Worm (Caenorhabditis elegans): ENCODE data around the gene C50B6.9.

Gene C50B6.9

DNA sequence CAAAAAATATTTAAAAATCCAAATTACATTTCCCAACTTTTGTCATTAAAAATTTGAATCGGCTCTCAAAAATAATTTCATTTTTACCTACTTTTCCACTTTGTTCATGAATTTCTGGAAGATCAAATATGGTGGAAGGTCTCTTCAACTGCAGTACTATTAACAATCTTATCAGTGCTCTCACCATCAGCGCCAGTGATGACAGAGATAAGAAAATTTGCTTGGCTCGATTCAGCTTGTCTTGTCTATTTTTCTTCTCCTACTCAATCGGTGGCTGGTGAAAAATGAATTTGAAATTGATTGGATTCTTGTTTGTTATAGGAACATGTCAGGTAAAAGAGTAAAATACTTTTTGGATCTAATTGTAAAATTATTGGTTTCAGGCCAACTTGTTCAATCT, 44.8 kb downstream of the C50B6.9 start, which contains the start of gene cpz-2:
TSS of gene cpz-2 (plus strand) at position 210 of the 400 bp plus-strand sequence.
- TF ChIP-seq elt-2 (tag; optimal IDR thresholded peaks at IDR 0.05) (peak; percentile 72), pha-4 (tag; optimal IDR thresholded peaks at IDR 0.05) (no peak)

DNA sequence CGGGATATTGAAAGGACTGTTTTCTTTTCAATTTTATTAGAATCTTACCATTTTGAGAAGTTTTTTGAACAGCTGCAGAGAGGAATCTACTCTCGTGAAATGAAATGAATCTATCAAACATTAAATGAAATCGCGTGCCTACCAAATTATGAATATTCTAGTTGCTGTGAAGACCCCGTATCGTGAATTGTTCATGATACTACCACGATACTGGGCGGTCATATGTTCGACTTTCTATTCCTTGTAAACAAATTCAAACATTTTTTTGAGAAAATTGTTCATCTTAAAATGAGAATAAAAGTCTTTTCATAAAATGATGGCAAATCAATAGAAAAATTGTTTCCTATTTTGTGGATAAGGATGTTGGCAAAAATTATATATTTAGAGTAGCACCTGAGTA, 49.6 kb downstream of the C50B6.9 start, which contains the start of gene gcy-34:
TSS of gene gcy-34 (minus strand) at position 101 of the 400 bp plus-strand sequence.
- TF ChIP-seq Y22D7AL.16 (tag; optimal IDR thresholded peaks at IDR 0.05) (no peak), unc-42 (tag; optimal IDR thresholded peaks at IDR 0.05) (no peak), lin-11 (tag; optimal IDR thresholded peaks at IDR 0.05) (no peak)

DNA sequence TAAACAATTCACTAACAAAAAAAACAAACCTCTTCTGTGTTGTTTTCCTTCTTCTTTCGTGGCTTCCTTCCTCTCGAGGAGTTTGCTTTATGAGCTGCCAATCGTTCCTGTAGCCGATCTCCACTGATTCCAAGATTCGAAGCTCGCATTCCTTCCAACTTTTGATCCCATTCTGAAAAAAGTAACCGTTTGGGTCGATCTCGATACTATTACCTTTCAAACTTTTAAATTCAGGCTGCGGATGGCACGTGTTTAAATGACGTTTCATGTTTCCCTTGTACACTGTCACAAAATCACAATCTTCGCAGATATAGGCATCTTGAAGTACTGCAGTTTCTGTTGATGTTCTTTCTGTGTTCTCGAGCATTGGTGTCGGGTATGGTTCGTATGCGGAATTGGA, 51.3 kb downstream of the C50B6.9 start:
- TF ChIP-seq unc-3 (GFP tag; conservative IDR thresholded peaks at IDR 0.05) (no peak), unc-3 (tag; optimal IDR thresholded peaks at IDR 0.05) (no peak), F13H6.1 (tag; optimal IDR thresholded peaks at IDR 0.05) (no peak), ama-1 (optimal IDR thresholded peaks at IDR 0.05) (peak; percentile 10), ceh-19 (GFP tag; optimal IDR thresholded peaks at IDR 0.05) (no peak), hlh-13 (GFP tag; optimal IDR thresholded peaks at IDR 0.05) (no peak), ceh-48 (tag; optimal IDR thresholded peaks at IDR 0.05) (no peak)

All from whole organism, late embryonic.